Fruit fly (Drosophila melanogaster) whole organism, embryonic: ENCODE data around the gene Exd2.

Source experiments
- Atf3 ChIP-seq: fragments of 200-800 bp; sonication (Bioruptor generic); optimal IDR thresholded peaks from 3 replicates; lab custom pipeline; 2016; ENCODE audit warnings: missing biosample characterization, missing genetic modification characterization
- B-H1 ChIP-seq: fragments of 200-800 bp; sonication (Bioruptor generic); IDR thresholded peaks from 3 replicates; pipeline ENCODE4 v1.3.6; 2022; ENCODE audit warnings: missing biosample characterization, missing genetic modification characterization
- B-H2 ChIP-seq: fragments of 200-800 bp; sonication (Bioruptor generic); optimal IDR thresholded peaks from 2 replicates; lab custom pipeline; 2018; ENCODE audit warnings: missing biosample characterization, mild to moderate bottlenecking, missing genetic modification characterization
- BEAF-32 ChIP-seq: fragments of 200-800 bp; sonication (Bioruptor generic); optimal IDR thresholded peaks from 3 replicates; lab custom pipeline; 2017; ENCODE audit warnings: missing biosample characterization, missing genetic modification characterization, mild to moderate bottlenecking, moderate library complexity, missing genetic modification reagents
- CG10147 ChIP-seq: fragments of 200-800 bp; sonication (Bioruptor generic); optimal IDR thresholded peaks from 2 replicates; lab custom pipeline; 2019; ENCODE audit warnings: missing biosample characterization, mild to moderate bottlenecking, missing genetic modification characterization, moderate library complexity
- CG10654 ChIP-seq: fragments of 200-800 bp; sonication (Bioruptor generic); optimal IDR thresholded peaks from 2 replicates; lab custom pipeline; 2016; ENCODE audit warnings: missing biosample characterization, missing genetic modification characterization
- CG11085 ChIP-seq: fragments of 200-800 bp; sonication (Bioruptor generic); IDR thresholded peaks from 2 replicates; pipeline ENCODE4 v1.3.6; 2022; ENCODE audit warnings: missing biosample characterization, missing genetic modification characterization
- CG14441 ChIP-seq: fragments of 200-800 bp; sonication (Bioruptor generic); IDR thresholded peaks from 2 replicates; pipeline ENCODE4 v1.3.6; 2022; ENCODE audit warnings: missing biosample characterization, missing genetic modification characterization
- CG14710 ChIP-seq: fragments of 200-800 bp; sonication (Bioruptor generic); optimal IDR thresholded peaks from 3 replicates; lab custom pipeline; 2019; ENCODE audit warnings: missing biosample characterization, mild to moderate bottlenecking, missing genetic modification characterization, moderate library complexity
- CG15011 ChIP-seq: fragments of 200-800 bp; sonication (Bioruptor generic); optimal IDR thresholded peaks from 3 replicates; lab custom pipeline; 2018; ENCODE audit warnings: missing biosample characterization, mild to moderate bottlenecking, missing genetic modification characterization
- CG17361 ChIP-seq: fragments of 200-800 bp; sonication (Bioruptor generic); IDR thresholded peaks from 3 replicates; pipeline ENCODE4 v1.3.6; 2022; ENCODE audit warnings: missing biosample characterization, missing genetic modification characterization
- CG1832 ChIP-seq: fragments of 200-800 bp; sonication (Bioruptor generic); optimal IDR thresholded peaks from 2 replicates; lab custom pipeline; 2017; ENCODE audit warnings: missing biosample characterization, mild to moderate bottlenecking, missing genetic modification characterization, inconsistent platforms
- CG18619 ChIP-seq: fragments of 200-800 bp; sonication (Bioruptor generic); optimal IDR thresholded peaks from 3 replicates; lab custom pipeline; 2017; ENCODE audit warnings: missing biosample characterization, mild to moderate bottlenecking, missing genetic modification characterization
- CG2678 ChIP-seq: fragments of 200-800 bp; sonication (Bioruptor generic); optimal IDR thresholded peaks from 3 replicates; lab custom pipeline; 2019; ENCODE audit warnings: missing biosample characterization, mild to moderate bottlenecking, missing genetic modification characterization, moderate library complexity
- CG33213 ChIP-seq: fragments of 200-800 bp; sonication (Bioruptor generic); optimal IDR thresholded peaks from 3 replicates; lab custom pipeline; 2016; ENCODE audit warnings: missing biosample characterization, missing genetic modification characterization
- CG4820 ChIP-seq: fragments of 200-800 bp; sonication (Bioruptor generic); optimal IDR thresholded peaks from 3 replicates; lab custom pipeline; 2016; ENCODE audit warnings: missing biosample characterization, missing genetic modification characterization
- CG6254 ChIP-seq: fragments of 200-800 bp; sonication (Bioruptor generic); optimal IDR thresholded peaks from 3 replicates; lab custom pipeline; 2017; ENCODE audit warnings: mild to moderate bottlenecking, missing biosample characterization, missing genetic modification reagents, missing genetic modification characterization
- CG6654 ChIP-seq: fragments of 200-800 bp; sonication (Bioruptor generic); optimal IDR thresholded peaks from 2 replicates; lab custom pipeline; 2017; ENCODE audit warnings: missing biosample characterization, mild to moderate bottlenecking, missing genetic modification characterization
- CG9437 ChIP-seq: fragments of 200-800 bp; sonication (Bioruptor generic); optimal IDR thresholded peaks from 2 replicates; lab custom pipeline; 2018; ENCODE audit warnings: missing biosample characterization, mild to moderate bottlenecking, missing genetic modification characterization
- CTCF ChIP-seq: fragments of 200-800 bp; sonication (Bioruptor generic); optimal IDR thresholded peaks from 2 replicates; lab custom pipeline; 2017; ENCODE audit warnings: missing biosample characterization, mild to moderate bottlenecking, missing genetic modification characterization, moderate library complexity
- ERR ChIP-seq: fragments of 200-800 bp; sonication (Bioruptor generic); optimal IDR thresholded peaks from 2 replicates; lab custom pipeline; 2016; ENCODE audit warnings: missing biosample characterization, missing genetic modification characterization
- HHEX ChIP-seq: fragments of 200-800 bp; sonication (Bioruptor generic); optimal IDR thresholded peaks from 3 replicates; lab custom pipeline; 2017; ENCODE audit warnings: missing biosample characterization, mild to moderate bottlenecking, missing genetic modification characterization, missing genetic modification reagents
- Lpt ChIP-seq: fragments of >200 bp; optimal IDR thresholded peaks from 2 replicates; lab custom pipeline; 2018; ENCODE audit warnings: missing biosample characterization, missing genetic modification characterization
- MESR4 ChIP-seq: fragments of 200-800 bp; sonication (Bioruptor generic); optimal IDR thresholded peaks from 2 replicates; lab custom pipeline; 2018; ENCODE audit warnings: missing biosample characterization, mild to moderate bottlenecking, missing genetic modification characterization, moderate library complexity
- Mes4 ChIP-seq: fragments of 200-800 bp; sonication (Bioruptor generic); optimal IDR thresholded peaks from 2 replicates; lab custom pipeline; 2016; ENCODE audit warnings: missing biosample characterization, missing genetic modification characterization
- Opbp ChIP-seq: fragments of 200-800 bp; sonication (Bioruptor generic); IDR thresholded peaks from 3 replicates; pipeline ENCODE4 v1.3.6; 2022; ENCODE audit warnings: missing biosample characterization, missing genetic modification characterization; ENCODE audit not compliant: partially characterized antibody
- PHDP ChIP-seq: fragments of 200-800 bp; sonication (Bioruptor generic); optimal IDR thresholded peaks from 3 replicates; lab custom pipeline; 2018; ENCODE audit warnings: missing biosample characterization, mild to moderate bottlenecking, missing genetic modification characterization, moderate library complexity
- Sox100B ChIP-seq: fragments of 200-800 bp; sonication (Bioruptor generic); optimal IDR thresholded peaks from 3 replicates; lab custom pipeline; 2018; ENCODE audit warnings: missing biosample characterization, mild to moderate bottlenecking, missing genetic modification characterization
- Sox102F ChIP-seq: fragments of 200-800 bp; sonication (Bioruptor generic); optimal IDR thresholded peaks from 2 replicates; lab custom pipeline; 2018; ENCODE audit warnings: missing biosample characterization, mild to moderate bottlenecking, missing genetic modification characterization, moderate library complexity
- ac ChIP-seq: fragments of 200-800 bp; sonication (Bioruptor generic); optimal IDR thresholded peaks from 3 replicates; lab custom pipeline; 2017; ENCODE audit warnings: missing biosample characterization, mild to moderate bottlenecking, missing genetic modification characterization
- bab2 ChIP-seq: fragments of 200-800 bp; sonication (Bioruptor generic); optimal IDR thresholded peaks from 2 replicates; lab custom pipeline; 2016; ENCODE audit warnings: missing biosample characterization, missing genetic modification characterization
- bcd ChIP-seq: fragments of 200-800 bp; sonication (Bioruptor generic); optimal IDR thresholded peaks from 2 replicates; lab custom pipeline; 2017; ENCODE audit warnings: missing biosample characterization, mild to moderate bottlenecking, missing genetic modification characterization
- chn ChIP-seq: fragments of 200-800 bp; sonication (Bioruptor generic); optimal IDR thresholded peaks from 2 replicates; lab custom pipeline; 2016; ENCODE audit warnings: missing biosample characterization, missing genetic modification characterization
- dimm ChIP-seq: fragments of 200-800 bp; sonication (Bioruptor generic); IDR thresholded peaks from 2 replicates; pipeline ENCODE4 v1.3.6; 2022; ENCODE audit warnings: missing biosample characterization, missing genetic modification characterization
- dpn ChIP-seq, 2 experiments: fragments of 200-800 bp; sonication (Bioruptor generic); optimal IDR thresholded peaks; 3 replicates each; lab custom pipeline; 2016; ENCODE audit warnings: missing biosample characterization in 2 of 2, missing genetic modification characterization in 2 of 2
- eve ChIP-seq, 2 experiments: fragments of >200 bp; optimal IDR thresholded peaks; 2 replicates each; lab custom pipeline; 2017; ENCODE audit warnings: missing biosample characterization in 2 of 2, missing genetic modification characterization in 2 of 2
- fd102C ChIP-seq: fragments of 200-800 bp; sonication (Bioruptor generic); optimal IDR thresholded peaks from 2 replicates; lab custom pipeline; 2018; ENCODE audit warnings: missing biosample characterization, mild to moderate bottlenecking, missing genetic modification characterization, moderate library complexity
- h ChIP-seq: fragments of >200 bp; optimal IDR thresholded peaks from 2 replicates; lab custom pipeline; 2017
- her ChIP-seq: fragments of 200-800 bp; sonication (Bioruptor generic); optimal IDR thresholded peaks from 2 replicates; lab custom pipeline; 2016; ENCODE audit warnings: missing biosample characterization, missing genetic modification characterization
- lmd ChIP-seq: fragments of 200-800 bp; sonication (Bioruptor generic); IDR thresholded peaks from 2 replicates; pipeline ENCODE4 v1.3.6; 2022; ENCODE audit warnings: missing biosample characterization, missing genetic modification characterization
- mld ChIP-seq: fragments of 200-800 bp; sonication (Bioruptor generic); IDR thresholded peaks from 3 replicates; pipeline ENCODE4 v1.3.6; 2022; ENCODE audit warnings: missing biosample characterization, missing genetic modification characterization; ENCODE audit not compliant: partially characterized antibody
- otp ChIP-seq: fragments of 200-800 bp; sonication (Bioruptor generic); IDR thresholded peaks from 3 replicates; pipeline ENCODE4, ENCODE4 v1.3.6; 2022; ENCODE audit warnings: missing biosample characterization, missing genetic modification characterization
- pb ChIP-seq: fragments of 200-800 bp; sonication (Bioruptor generic); optimal IDR thresholded peaks from 3 replicates; lab custom pipeline; 2016; ENCODE audit warnings: missing biosample characterization, missing genetic modification characterization
- pho ChIP-seq: fragments of 200-800 bp; sonication (Bioruptor generic); optimal IDR thresholded peaks from 2 replicates; lab custom pipeline; 2016; ENCODE audit warnings: missing biosample characterization, missing genetic modification characterization
- sc ChIP-seq, 3 experiments: fragments of >200 bp in 2 of 3; fragments of 200-800 bp in 1 of 3; sonication (Bioruptor generic) in 1 of 3; optimal IDR thresholded peaks; 2 replicates in 2 of 3; 3 replicates in 1 of 3; lab custom pipeline; 2017; ENCODE audit warnings: mild to moderate bottlenecking in 1 of 3, missing biosample characterization in 1 of 3, missing genetic modification characterization in 1 of 3, missing genetic modification reagents in 1 of 3
- schlank ChIP-seq: fragments of 200-800 bp; sonication (Bioruptor generic); optimal IDR thresholded peaks from 2 replicates; lab custom pipeline; 2018; ENCODE audit warnings: missing biosample characterization, mild to moderate bottlenecking, missing genetic modification characterization
- sd ChIP-seq: fragments of 200-800 bp; sonication (Bioruptor generic); optimal IDR thresholded peaks from 3 replicates; lab custom pipeline; 2018; ENCODE audit warnings: missing biosample characterization, mild to moderate bottlenecking, missing genetic modification characterization, moderate library complexity
- sisA ChIP-seq: fragments of 200-800 bp; sonication (Bioruptor generic); IDR thresholded peaks from 2 replicates; pipeline ENCODE4 v1.3.6; 2022; ENCODE audit warnings: missing biosample characterization, missing genetic modification characterization
- sr ChIP-seq: fragments of 200-800 bp; sonication (Bioruptor generic); IDR thresholded peaks from 3 replicates; pipeline ENCODE4 v1.3.6; 2022; ENCODE audit warnings: missing biosample characterization, missing genetic modification characterization
- unpg ChIP-seq: fragments of 200-800 bp; sonication (Bioruptor generic); optimal IDR thresholded peaks from 3 replicates; lab custom pipeline; 2018; ENCODE audit warnings: missing biosample characterization, mild to moderate bottlenecking, missing genetic modification characterization, moderate library complexity
- usp ChIP-seq: fragments of >200 bp; optimal IDR thresholded peaks from 2 replicates; lab custom pipeline; 2017; ENCODE audit warnings: missing biosample characterization, missing genetic modification characterization
- yki ChIP-seq: fragments of >200 bp; optimal IDR thresholded peaks from 3 replicates; lab custom pipeline; 2018

Exd2 gene

DNA sequence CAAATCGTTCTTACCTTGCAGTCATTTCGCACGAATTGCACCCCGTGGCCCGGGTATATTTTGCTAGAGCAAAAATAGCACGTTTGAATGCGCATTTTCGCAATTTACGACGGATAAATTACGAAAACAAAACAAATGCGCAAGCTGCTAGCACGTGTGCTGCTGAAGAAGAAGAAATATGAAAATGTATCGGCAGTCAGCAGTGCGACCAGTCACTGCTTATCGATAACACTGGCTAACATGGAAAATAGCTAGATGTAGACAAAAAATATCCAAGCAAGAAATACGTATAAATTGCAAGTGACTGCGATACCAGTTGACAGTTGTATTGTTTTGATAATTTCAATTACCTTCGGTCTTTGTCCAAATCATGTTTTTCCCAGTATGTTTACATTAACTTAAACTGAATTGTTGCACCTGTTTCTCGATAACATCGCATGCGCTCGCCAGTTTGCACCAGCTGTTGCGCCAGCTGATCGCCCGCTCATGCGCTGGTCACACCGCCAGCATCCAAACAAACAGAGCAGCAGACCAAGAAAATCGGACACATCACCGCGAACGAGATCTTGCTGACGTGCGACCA lies 4.0 kb downstream of the Exd2 start, which contains the start of the genes RpL24-like and CG5276 (continued):
- no peak for TF ChIP-seq sc (optimal IDR thresholded peaks at IDR 0.05; lab: Kevin White, UChicago)
- TF ChIP-seq sc (GFP tag; optimal IDR thresholded peaks at IDR 0.05; lab: Kevin White, UChicago): no peak
- no peak for TF ChIP-seq CG33213 (GFP tag; lab: Kevin White, UChicago)
- no peak for TF ChIP-seq her (GFP tag; lab: Kevin White, UChicago)
- TF ChIP-seq sd: no peak
- no peak for TF ChIP-seq CG6654 (GFP tag; lab: Kevin White, UChicago)
- no peak for TF ChIP-seq B-H1 (GFP tag; lab: Robert Waterston, UW)
- TF ChIP-seq otp (GFP tag; lab: Robert Waterston, UW): no peak
- TF ChIP-seq h: no peak
- no peak for TF ChIP-seq CG10654 (GFP tag; lab: Kevin White, UChicago)
- TF ChIP-seq mld (GFP tag; lab: Robert Waterston, UW): no peak
- no peak for TF ChIP-seq pho (GFP tag; lab: Kevin White, UChicago)
- TF ChIP-seq PHDP (tag; lab: Kevin White, UChicago): no peak
- TF ChIP-seq chn (GFP tag; lab: Kevin White, UChicago): no peak
- no peak for TF ChIP-seq bcd (GFP tag; lab: Kevin White, UChicago)
- no peak for TF ChIP-seq HHEX (GFP tag; lab: Kevin White, UChicago)
- peak; percentile 77 for TF ChIP-seq BEAF-32 (GFP tag; lab: Kevin White, UChicago)
- TF ChIP-seq bab2 (GFP tag; lab: Kevin White, UChicago): no peak
- no peak for TF ChIP-seq CG1832
- peak; percentile 86 for TF ChIP-seq MESR4
- TF ChIP-seq pb (GFP tag; lab: Kevin White, UChicago): no peak
- TF ChIP-seq CG15011: no peak
- no peak for TF ChIP-seq ERR (GFP tag; lab: Kevin White, UChicago)
- TF ChIP-seq CG4820 (GFP tag; lab: Kevin White, UChicago): no peak
- no peak for TF ChIP-seq eve (GFP tag; optimal IDR thresholded peaks at IDR 0.05; lab: Kevin White, UChicago)
- TF ChIP-seq Mes4 (GFP tag; lab: Kevin White, UChicago): no peak
- 0 out of 3 replicates have a peak, but pooled peaks have one; percentile 16 for TF ChIP-seq Opbp (GFP tag; lab: Robert Waterston, UW)
- TF ChIP-seq usp (GFP tag; lab: Kevin White, UChicago): no peak
- TF ChIP-seq ac (GFP tag; lab: Kevin White, UChicago): no peak
- no peak for TF ChIP-seq CG18619
- no peak for TF ChIP-seq lmd (GFP tag; lab: Robert Waterston, UW)
- no peak for TF ChIP-seq CG9437
- no peak for TF ChIP-seq CG6254 (GFP tag; lab: Kevin White, UChicago)
- no peak for TF ChIP-seq yki (lab: Kevin White, UChicago)
- no peak for TF ChIP-seq CG14441 (GFP tag; lab: Robert Waterston, UW)
- no peak for TF ChIP-seq Sox102F (GFP tag; lab: Kevin White, UChicago)
- no peak for TF ChIP-seq CG17361 (GFP tag; lab: Robert Waterston, UW)
- no peak for TF ChIP-seq CG11085 (GFP tag; lab: Robert Waterston, UW)
- no peak for TF ChIP-seq sisA (GFP tag; lab: Robert Waterston, UW)
- no peak for TF ChIP-seq CG2678
- no peak for TF ChIP-seq dpn (GFP tag; optimal IDR thresholded peaks at IDR 0.05; lab: Kevin White, UChicago)
- TF ChIP-seq schlank: no peak
- TF ChIP-seq Sox100B (GFP tag; lab: Kevin White, UChicago): no peak
- TF ChIP-seq CTCF (GFP tag; lab: Kevin White, UChicago): no peak
- no peak for TF ChIP-seq Atf3 (GFP tag; lab: Kevin White, UChicago)
- TF ChIP-seq fd102C: no peak
- TF ChIP-seq unpg (GFP tag; lab: Kevin White, UChicago): no peak
- TF ChIP-seq sr (GFP tag; lab: Robert Waterston, UW): no peak
- no peak for TF ChIP-seq dimm (GFP tag; lab: Robert Waterston, UW)
- TF ChIP-seq CG14710: peak; percentile 80
- no peak for TF ChIP-seq Lpt (GFP tag; lab: Kevin White, UChicago)
- TF ChIP-seq CG10147 (GFP tag; lab: Kevin White, UChicago): no peak
- no peak for TF ChIP-seq B-H2 (GFP tag; lab: Kevin White, UChicago)
